Worm (Caenorhabditis elegans): ENCODE data around the gene ceeh-2.

Gene ceeh-2

DNA sequence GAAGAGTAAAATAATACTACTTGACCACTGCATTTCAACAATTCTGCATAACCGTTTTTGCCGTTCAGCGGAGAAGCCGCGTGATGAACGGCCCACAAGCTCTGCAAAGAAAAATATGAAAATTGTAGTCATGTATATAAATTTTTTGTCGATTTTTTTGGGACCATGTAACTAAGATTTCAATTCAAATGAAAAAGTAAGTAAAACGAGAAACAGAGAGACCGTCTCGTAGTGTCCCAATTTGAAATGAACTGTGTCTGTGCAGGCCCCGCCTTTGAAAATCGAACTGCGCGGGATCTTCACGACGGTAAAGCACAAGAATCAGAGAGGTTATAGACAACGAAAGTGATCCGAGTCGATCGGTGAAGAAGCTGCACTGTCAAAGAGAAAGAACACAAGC lies 25.7 kb downstream of the ceeh-2 start, which contains the start of gene crm-1:
TSS of gene crm-1 (minus strand) at position 101 of the 400 bp plus-strand sequence.
- no peak for TF ChIP-seq ceh-13 (GFP tag; optimal IDR thresholded peaks at IDR 0.05)
- TF ChIP-seq hmbx-1 (tag; optimal IDR thresholded peaks at IDR 0.05): no peak
- TF ChIP-seq scrt-1 (GFP tag; IDR thresholded peaks at IDR 0.05): no peak
- no peak for TF ChIP-seq pes-1 (GFP tag; IDR thresholded peaks at IDR 0.05)
- no peak for TF ChIP-seq aly-1 (tag; optimal IDR thresholded peaks at IDR 0.05)
- no peak for TF ChIP-seq sea-1 (GFP tag; conservative IDR thresholded peaks at IDR 0.05)
- TF ChIP-seq ceh-36 (tag; optimal IDR thresholded peaks at IDR 0.05): no peak
- TF ChIP-seq tbx-11 (GFP tag; IDR thresholded peaks at IDR 0.05): no peak

DNA sequence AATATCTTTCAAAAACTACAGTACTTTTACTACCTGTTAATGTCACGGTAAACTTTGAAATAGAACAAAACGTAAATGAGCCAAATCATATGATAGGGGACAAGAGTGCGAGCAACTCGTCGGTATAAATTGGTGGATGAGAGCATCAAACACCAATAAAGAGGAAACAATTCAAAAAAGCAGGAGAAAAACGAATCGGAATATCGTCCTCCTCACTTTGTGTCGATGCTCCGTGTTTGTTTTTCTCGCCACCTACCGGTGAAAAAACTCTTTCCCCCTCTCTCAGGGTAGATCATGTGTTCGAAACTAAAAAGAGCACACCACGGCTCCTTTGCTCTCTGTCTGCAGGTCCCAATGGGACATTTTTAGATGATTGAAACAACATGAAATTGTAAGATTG lies 29.6 kb downstream of the ceeh-2 start:
- TF ChIP-seq flt-1 (GFP tag; IDR thresholded peaks at IDR 0.05) (no peak), hmbx-1 (tag; optimal IDR thresholded peaks at IDR 0.05) (no peak), B0310.2 (tag; optimal IDR thresholded peaks at IDR 0.05) (no peak), sea-1 (GFP tag; conservative IDR thresholded peaks at IDR 0.05) (no peak), pes-1 (GFP tag; IDR thresholded peaks at IDR 0.05) (no peak), aly-1 (tag; optimal IDR thresholded peaks at IDR 0.05) (no peak), tbx-37 (GFP tag; conservative IDR thresholded peaks at IDR 0.05) (no peak), tra-4 (tag; optimal IDR thresholded peaks at IDR 0.05) (no peak), hmg-4 (GFP tag; optimal IDR thresholded peaks at IDR 0.05) (no peak), scrt-1 (GFP tag; IDR thresholded peaks at IDR 0.05) (no peak), hnd-1 (tag; optimal IDR thresholded peaks at IDR 0.05) (no peak), ets-7 (tag; optimal IDR thresholded peaks at IDR 0.05) (no peak), tbx-11 (GFP tag; IDR thresholded peaks at IDR 0.05) (no peak), F13C5.2 (tag; optimal IDR thresholded peaks at IDR 0.05) (no peak), ceh-13 (GFP tag; optimal IDR thresholded peaks at IDR 0.05) (no peak), ama-1 (optimal IDR thresholded peaks at IDR 0.05) (no peak), ceh-36 (tag; optimal IDR thresholded peaks at IDR 0.05) (no peak)

DNA sequence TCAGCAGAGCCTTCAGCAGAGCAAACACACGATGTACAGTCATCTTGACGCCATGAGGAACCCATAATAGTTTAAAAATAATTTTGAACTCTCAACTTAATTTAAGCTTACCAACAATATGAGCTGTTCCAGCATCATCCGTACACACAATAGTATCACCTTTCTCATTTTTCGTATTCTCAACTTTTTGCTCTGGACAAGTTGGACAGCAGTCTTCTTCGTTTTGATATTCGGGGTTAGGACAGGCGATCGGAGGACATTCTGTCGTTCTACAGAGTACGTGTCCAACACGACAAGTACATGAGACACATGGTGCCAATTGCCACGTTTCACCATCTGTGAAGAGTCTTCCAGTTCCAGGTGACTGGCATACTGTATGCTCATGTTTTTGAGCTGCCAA lies 34.2 kb downstream of the ceeh-2 start:
- TF ChIP-seq tbx-11 (GFP tag; IDR thresholded peaks at IDR 0.05) (no peak), aly-1 (tag; optimal IDR thresholded peaks at IDR 0.05) (no peak), pes-1 (GFP tag; IDR thresholded peaks at IDR 0.05) (no peak), hmg-4 (GFP tag; optimal IDR thresholded peaks at IDR 0.05) (no peak), sea-1 (GFP tag; conservative IDR thresholded peaks at IDR 0.05) (no peak), tbx-37 (GFP tag; conservative IDR thresholded peaks at IDR 0.05) (no peak), hnd-1 (tag; optimal IDR thresholded peaks at IDR 0.05) (no peak), ceh-13 (GFP tag; optimal IDR thresholded peaks at IDR 0.05) (no peak), ets-7 (tag; optimal IDR thresholded peaks at IDR 0.05) (no peak), B0310.2 (tag; optimal IDR thresholded peaks at IDR 0.05) (no peak), flt-1 (GFP tag; IDR thresholded peaks at IDR 0.05) (no peak), F13C5.2 (tag; optimal IDR thresholded peaks at IDR 0.05) (no peak), ama-1 (optimal IDR thresholded peaks at IDR 0.05) (no peak), hmbx-1 (tag; optimal IDR thresholded peaks at IDR 0.05) (no peak), scrt-1 (GFP tag; IDR thresholded peaks at IDR 0.05) (no peak), ceh-36 (tag; optimal IDR thresholded peaks at IDR 0.05) (no peak)

DNA sequence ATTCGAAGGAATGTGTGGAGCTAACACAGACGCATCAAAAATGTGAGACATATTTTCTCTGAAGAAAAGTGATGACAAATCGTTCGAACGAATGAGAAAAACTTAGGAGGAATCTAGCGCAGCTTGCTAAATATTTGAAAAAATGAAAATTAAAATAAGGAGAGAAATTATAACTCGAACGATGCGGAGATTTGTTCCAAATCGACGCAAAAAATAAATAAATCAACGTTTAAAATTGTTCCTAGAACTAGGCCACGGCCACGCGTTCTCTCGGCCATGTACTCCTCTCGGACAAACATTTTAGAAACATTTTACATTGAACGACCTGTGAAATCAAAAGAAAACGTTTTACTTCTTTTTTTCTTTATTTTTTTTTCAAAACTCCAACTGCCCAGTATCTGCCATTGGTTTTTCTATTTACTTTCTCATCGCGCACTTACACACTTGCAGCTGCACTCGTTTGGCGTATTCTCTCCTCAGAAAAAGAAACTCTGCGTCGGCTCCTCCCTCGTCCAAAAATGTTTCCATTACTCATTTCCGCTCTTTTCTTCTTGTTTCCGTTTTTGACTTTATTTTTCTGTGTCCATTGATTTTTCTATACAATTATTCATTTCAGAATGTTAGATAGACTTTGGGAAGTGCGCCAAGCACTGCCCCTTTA lies 37.5 kb downstream of the ceeh-2 start, which contains the start of the genes gna-1 and B0024.13:
TSS of gene gna-1 (minus strand) at position 51 of the 661 bp plus-strand sequence.
TSS of gene B0024.13 (plus strand) at position 611 of the 661 bp plus-strand sequence.
- TF ChIP-seq aly-1 (tag; optimal IDR thresholded peaks at IDR 0.05): peak; percentile 8
- TF ChIP-seq tbx-37 (GFP tag; conservative IDR thresholded peaks at IDR 0.05): peak; percentile 41; the same call in 1 of the 2 replicates
- no peak for TF ChIP-seq ceh-36 (tag; optimal IDR thresholded peaks at IDR 0.05)

DNA sequence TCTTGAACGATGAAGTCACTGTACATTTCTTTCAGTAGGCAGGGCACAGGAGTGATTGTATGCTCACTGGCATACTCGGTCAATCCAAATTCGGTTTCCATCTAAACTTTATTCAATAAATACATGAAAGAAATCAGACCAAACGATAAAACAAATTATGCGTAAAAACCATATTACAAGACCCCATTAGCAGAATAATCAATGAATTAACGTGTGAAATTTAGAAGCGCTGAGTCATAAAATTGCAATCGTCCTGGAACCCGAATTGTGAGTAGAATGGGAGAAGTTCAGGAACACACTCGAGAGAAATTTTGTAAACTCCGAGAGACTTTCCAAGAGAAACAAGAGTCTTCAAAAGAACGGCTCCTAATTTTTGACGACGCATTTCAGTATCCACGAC lies 38.3 kb downstream of the ceeh-2 start, which contains the start of gene B0024.11:
TSS of gene B0024.11 (minus strand) at position 101 of the 400 bp plus-strand sequence.
- TF ChIP-seq ceh-13 (GFP tag; optimal IDR thresholded peaks at IDR 0.05) (no peak), sea-1 (GFP tag; conservative IDR thresholded peaks at IDR 0.05) (no peak), hmbx-1 (tag; optimal IDR thresholded peaks at IDR 0.05) (no peak), pes-1 (GFP tag; IDR thresholded peaks at IDR 0.05) (no peak), ceh-36 (tag; optimal IDR thresholded peaks at IDR 0.05) (no peak), hnd-1 (tag; optimal IDR thresholded peaks at IDR 0.05) (no peak), F13C5.2 (tag; optimal IDR thresholded peaks at IDR 0.05) (no peak), tbx-37 (GFP tag; conservative IDR thresholded peaks at IDR 0.05) (no peak), tra-4 (tag; optimal IDR thresholded peaks at IDR 0.05) (no peak), tbx-11 (GFP tag; IDR thresholded peaks at IDR 0.05) (no peak), ama-1 (optimal IDR thresholded peaks at IDR 0.05) (no peak), B0310.2 (tag; optimal IDR thresholded peaks at IDR 0.05) (no peak), flt-1 (GFP tag; IDR thresholded peaks at IDR 0.05) (no peak), hmg-4 (GFP tag; optimal IDR thresholded peaks at IDR 0.05) (no peak)

DNA sequence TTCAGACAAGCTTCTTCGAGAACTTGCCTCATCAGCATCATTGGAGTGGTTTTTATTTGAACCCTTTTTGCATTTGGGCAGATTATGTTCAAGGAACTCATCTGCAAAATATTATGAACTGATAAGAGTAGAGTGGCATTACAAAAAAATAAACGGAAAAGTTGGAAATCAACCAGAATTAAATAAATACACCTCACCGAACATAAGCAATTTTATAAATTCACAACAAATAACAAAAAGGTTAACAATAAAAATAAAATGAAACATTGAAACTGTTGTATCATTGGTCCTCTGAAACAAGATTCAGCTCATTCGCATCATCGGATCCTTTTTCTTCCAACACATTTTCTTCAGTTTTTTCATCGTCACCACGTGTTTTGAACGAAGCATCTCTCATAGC lies 40.4 kb downstream of the ceeh-2 start, which contains the start of gene asps-1:
TSS of gene asps-1 (minus strand) at position 101 of the 400 bp plus-strand sequence.
- TF ChIP-seq hnd-1 (tag; optimal IDR thresholded peaks at IDR 0.05) (no peak), sea-1 (GFP tag; conservative IDR thresholded peaks at IDR 0.05) (no peak), ama-1 (optimal IDR thresholded peaks at IDR 0.05) (no peak)

DNA sequence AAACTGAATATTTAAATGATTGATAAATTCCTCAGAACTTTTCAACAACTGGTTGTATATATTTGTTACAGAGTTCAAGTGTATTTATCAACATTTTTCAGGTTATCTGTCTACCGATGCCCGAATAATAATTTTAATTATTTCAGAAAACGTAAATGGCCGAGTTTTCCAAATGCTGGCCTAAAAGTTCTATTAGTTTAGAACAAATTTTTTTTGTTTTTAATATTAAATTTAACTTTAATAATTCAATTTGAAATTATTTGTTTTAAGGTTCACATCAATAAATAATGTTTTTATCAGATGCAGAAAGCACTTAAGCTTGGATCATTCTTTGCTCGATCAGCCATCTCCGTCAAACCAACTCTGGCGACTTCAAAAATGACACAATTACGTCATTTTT lies 43.3 kb downstream of the ceeh-2 start, which contains the start of gene trx-2:
TSS of gene trx-2 (plus strand) at position 301 of the 400 bp plus-strand sequence.
- TF ChIP-seq tbx-11 (GFP tag; IDR thresholded peaks at IDR 0.05) (no peak), ceh-36 (tag; optimal IDR thresholded peaks at IDR 0.05) (no peak), ceh-13 (GFP tag; optimal IDR thresholded peaks at IDR 0.05) (no peak), tbx-37 (GFP tag; conservative IDR thresholded peaks at IDR 0.05) (no peak), flt-1 (GFP tag; IDR thresholded peaks at IDR 0.05) (no peak), B0310.2 (tag; optimal IDR thresholded peaks at IDR 0.05) (no peak), ets-7 (tag; optimal IDR thresholded peaks at IDR 0.05) (no peak), pes-1 (GFP tag; IDR thresholded peaks at IDR 0.05) (no peak), scrt-1 (GFP tag; IDR thresholded peaks at IDR 0.05) (no peak), aly-1 (tag; optimal IDR thresholded peaks at IDR 0.05) (no peak), hnd-1 (tag; optimal IDR thresholded peaks at IDR 0.05) (no peak), ama-1 (optimal IDR thresholded peaks at IDR 0.05) (no peak), hmg-4 (GFP tag; optimal IDR thresholded peaks at IDR 0.05) (no peak), tra-4 (tag; optimal IDR thresholded peaks at IDR 0.05) (no peak)

Measured in whole organism, early embryonic.